Worm (Caenorhabditis elegans): ENCODE results near the gene srd-9.

Gene srd-9

DNA sequence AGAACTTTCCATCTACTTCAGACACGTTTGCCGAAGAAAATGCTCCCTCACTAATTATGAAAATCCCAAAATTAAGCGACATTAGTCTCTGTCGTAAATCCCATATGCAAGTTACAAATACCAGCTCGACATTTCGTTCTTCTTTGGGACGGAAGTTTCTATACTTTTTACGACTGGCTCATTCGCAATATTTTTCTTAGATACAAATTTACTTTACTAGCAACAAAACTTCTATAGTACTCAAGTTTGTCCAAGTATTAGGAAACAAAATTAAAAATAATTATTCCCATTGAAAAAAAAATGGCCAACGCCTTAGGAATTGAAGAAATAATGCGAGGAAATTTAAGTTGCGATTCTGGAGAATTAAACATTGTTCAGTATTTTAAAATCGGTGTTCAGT is 20.6 kb upstream of the srd-9 start, which contains the start of gene srg-26:
TSS of gene srg-26 (plus strand) at position 301 of the 400 bp plus-strand sequence.
- TF ChIP-seq nhr-12 (tag; optimal IDR thresholded peaks at IDR 0.05) (no peak), nhr-2 (tag; optimal IDR thresholded peaks at IDR 0.05) (no peak), lsy-2 (tag; optimal IDR thresholded peaks at IDR 0.05) (no peak), lin-32 (GFP tag; optimal IDR thresholded peaks at IDR 0.05) (no peak), ztf-11 (tag; optimal IDR thresholded peaks at IDR 0.05) (no peak), M03D4.4 (tag; optimal IDR thresholded peaks at IDR 0.05) (no peak), nhr-237 (tag; optimal IDR thresholded peaks at IDR 0.05) (no peak), nhr-76 (tag; optimal IDR thresholded peaks at IDR 0.05) (no peak), ceh-43 (GFP tag; optimal IDR thresholded peaks at IDR 0.05) (no peak), lin-13 (tag; optimal IDR thresholded peaks at IDR 0.05) (no peak), mep-1 (tag; optimal IDR thresholded peaks at IDR 0.05) (no peak), zip-8 (tag; optimal IDR thresholded peaks at IDR 0.05) (no peak)

DNA sequence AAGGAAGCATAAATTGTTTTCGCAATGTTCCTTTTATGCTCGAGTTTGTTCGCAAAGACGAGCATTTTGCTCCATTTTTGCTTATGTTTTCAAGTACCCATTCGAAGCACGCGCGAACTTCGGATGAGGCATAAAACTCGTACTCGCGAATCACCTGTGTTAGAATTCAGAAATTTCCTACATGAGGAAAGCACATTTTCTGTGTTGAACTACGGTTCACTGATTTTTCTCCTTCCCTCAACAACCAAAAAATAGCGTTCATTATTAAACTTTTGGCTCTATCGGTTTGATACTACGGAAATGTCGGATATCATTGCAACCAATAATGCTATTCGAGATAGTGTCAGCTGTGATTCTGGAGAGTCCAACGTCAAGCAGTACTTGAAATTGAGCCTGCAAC is 17.0 kb upstream of the srd-9 start, which contains the start of gene srg-28:
TSS of gene srg-28 (plus strand) at position 301 of the 400 bp plus-strand sequence.
- no peak for TF ChIP-seq ceh-43 (GFP tag; optimal IDR thresholded peaks at IDR 0.05)
- TF ChIP-seq ztf-11 (tag; optimal IDR thresholded peaks at IDR 0.05), result no peak
- no peak for TF ChIP-seq nhr-12 (tag; optimal IDR thresholded peaks at IDR 0.05)
- no peak for TF ChIP-seq mls-2 (tag; optimal IDR thresholded peaks at IDR 0.05)
- TF ChIP-seq drap-1 (GFP tag; optimal IDR thresholded peaks at IDR 0.05), result no peak
- TF ChIP-seq unc-62 (GFP tag; optimal IDR thresholded peaks at IDR 0.05), result no peak
- TF ChIP-seq blmp-1 (tag; optimal IDR thresholded peaks at IDR 0.05), result no peak
- TF ChIP-seq hlh-1 (tag; optimal IDR thresholded peaks at IDR 0.05), result no peak
- TF ChIP-seq elt-3 (tag; optimal IDR thresholded peaks at IDR 0.05), result no peak
- no peak for TF ChIP-seq ces-1 (GFP tag; optimal IDR thresholded peaks at IDR 0.05)
- TF ChIP-seq ham-2 (GFP tag; optimal IDR thresholded peaks at IDR 0.05), result no peak
- TF ChIP-seq tbx-8 (GFP tag; optimal IDR thresholded peaks at IDR 0.05), result no peak
- TF ChIP-seq ceh-83 (GFP tag; optimal IDR thresholded peaks at IDR 0.05), result no peak

DNA sequence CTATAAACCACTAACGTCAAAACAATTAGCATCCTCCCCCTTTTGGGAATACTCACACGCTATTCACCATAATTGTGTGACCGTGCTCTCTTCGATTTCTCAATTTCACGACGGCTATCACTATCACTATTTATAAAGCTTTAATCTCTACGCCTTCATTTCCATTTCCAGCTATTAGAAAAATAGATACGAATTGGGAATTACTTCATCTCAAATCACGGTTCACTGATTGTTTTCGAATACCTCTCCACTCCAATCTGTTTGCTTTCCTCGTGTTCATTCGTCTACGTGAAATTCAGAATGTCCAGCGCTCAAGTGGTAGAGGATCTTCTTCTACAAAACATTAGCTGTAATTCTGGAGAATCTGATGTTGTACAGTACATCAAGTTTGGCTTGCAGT is 14.7 kb upstream of the srd-9 start, which contains the start of gene srg-29:
TSS of gene srg-29 (plus strand) at position 301 of the 400 bp plus-strand sequence.
- TF ChIP-seq nhr-12 (tag; optimal IDR thresholded peaks at IDR 0.05) (no peak), cnd-1 (tag; optimal IDR thresholded peaks at IDR 0.05) (no peak), tbx-8 (GFP tag; optimal IDR thresholded peaks at IDR 0.05) (no peak), nhr-2 (tag; optimal IDR thresholded peaks at IDR 0.05) (no peak), lin-13 (tag; optimal IDR thresholded peaks at IDR 0.05) (no peak), sem-2 (GFP tag; optimal IDR thresholded peaks at IDR 0.05) (no peak), sptf-1 (tag; optimal IDR thresholded peaks at IDR 0.05) (no peak), nhr-76 (tag; optimal IDR thresholded peaks at IDR 0.05) (no peak), pha-4 (tag; optimal IDR thresholded peaks at IDR 0.05) (no peak), hlh-1 (tag; optimal IDR thresholded peaks at IDR 0.05) (no peak), mep-1 (tag; optimal IDR thresholded peaks at IDR 0.05) (no peak), snpc-4 (tag; optimal IDR thresholded peaks at IDR 0.05) (no peak), ceh-83 (GFP tag; optimal IDR thresholded peaks at IDR 0.05) (no peak), blmp-1 (tag; optimal IDR thresholded peaks at IDR 0.05) (no peak), lsy-2 (tag; optimal IDR thresholded peaks at IDR 0.05) (no peak), M03D4.4 (tag; optimal IDR thresholded peaks at IDR 0.05) (no peak), elt-3 (tag; optimal IDR thresholded peaks at IDR 0.05) (no peak), mab-5 (tag; optimal IDR thresholded peaks at IDR 0.05) (no peak)

DNA sequence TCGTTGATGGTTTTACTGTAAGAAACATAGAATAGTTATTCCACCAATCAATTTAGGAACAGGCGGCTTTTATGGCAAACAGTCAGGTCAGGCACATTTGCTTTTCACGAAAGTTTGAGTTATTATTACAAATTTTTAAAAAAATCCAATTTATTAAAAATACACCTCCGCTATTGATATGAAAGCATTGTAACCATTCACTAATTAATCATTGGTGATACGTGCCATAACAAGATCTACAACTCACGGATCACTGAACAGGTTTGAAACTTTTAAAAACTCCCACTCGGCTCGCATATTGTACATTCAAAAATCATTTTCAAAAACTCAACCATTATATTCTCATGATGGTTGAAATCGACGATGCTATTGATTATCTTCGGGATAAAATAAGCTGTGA is 12.1 kb upstream of the srd-9 start, which contains the start of gene srg-27:
TSS of gene srg-27 (plus strand) at position 301 of the 400 bp plus-strand sequence.
- TF ChIP-seq nhr-237 (tag; optimal IDR thresholded peaks at IDR 0.05), result no peak
- no peak for TF ChIP-seq tbx-8 (GFP tag; optimal IDR thresholded peaks at IDR 0.05)
- TF ChIP-seq ztf-11 (tag; optimal IDR thresholded peaks at IDR 0.05), result no peak
- TF ChIP-seq mab-5 (tag; optimal IDR thresholded peaks at IDR 0.05), result no peak
- no peak for TF ChIP-seq zip-8 (tag; optimal IDR thresholded peaks at IDR 0.05)
- no peak for TF ChIP-seq ceh-83 (GFP tag; optimal IDR thresholded peaks at IDR 0.05)
- no peak for TF ChIP-seq bed-3 (GFP tag; optimal IDR thresholded peaks at IDR 0.05)
- TF ChIP-seq nhr-76 (tag; optimal IDR thresholded peaks at IDR 0.05), result no peak
- no peak for TF ChIP-seq ceh-43 (GFP tag; optimal IDR thresholded peaks at IDR 0.05)
- no peak for TF ChIP-seq mep-1 (tag; optimal IDR thresholded peaks at IDR 0.05)
- TF ChIP-seq elt-1 (tag; optimal IDR thresholded peaks at IDR 0.05; ENCODE audit: borderline replicate concordance, insufficient read depth), result no peak

DNA sequence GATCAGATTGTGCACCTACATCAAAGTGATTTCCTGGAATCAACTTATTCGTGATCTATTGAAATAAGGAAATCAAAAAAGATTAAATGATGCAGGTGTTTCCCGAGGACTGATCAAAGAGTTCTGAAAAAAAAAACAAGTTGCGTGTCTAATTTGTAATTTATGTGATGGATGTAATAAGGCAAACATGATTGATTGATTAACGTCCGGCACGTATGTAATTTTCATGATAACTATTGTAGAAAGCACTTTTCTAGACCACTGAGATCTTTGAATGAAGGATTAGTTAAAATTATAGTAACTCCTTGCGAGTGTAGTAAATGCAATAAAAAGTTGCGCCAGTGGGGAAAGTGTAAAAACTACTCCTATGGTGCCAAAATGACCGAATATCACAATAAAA is 6.2 kb upstream of the srd-9 start, which contains the start of gene srg-25:
TSS of gene srg-25 (minus strand) at position 101 of the 400 bp plus-strand sequence.
- TF ChIP-seq pha-4 (tag; optimal IDR thresholded peaks at IDR 0.05) (no peak), M03D4.4 (tag; optimal IDR thresholded peaks at IDR 0.05) (no peak), ztf-11 (tag; optimal IDR thresholded peaks at IDR 0.05) (no peak), ham-2 (GFP tag; optimal IDR thresholded peaks at IDR 0.05) (no peak), mep-1 (tag; optimal IDR thresholded peaks at IDR 0.05) (no peak), ceh-83 (GFP tag; optimal IDR thresholded peaks at IDR 0.05) (no peak), drap-1 (GFP tag; optimal IDR thresholded peaks at IDR 0.05) (no peak), zip-8 (tag; optimal IDR thresholded peaks at IDR 0.05) (no peak), bed-3 (GFP tag; optimal IDR thresholded peaks at IDR 0.05) (no peak)

All from whole organism, mixed stage, embryonic.